Worm (Caenorhabditis elegans) whole organism, late embryonic: ENCODE data around the gene hsp-43.

ENCODE experiments used
- F13H6.1 ChIP-seq: sonication (generic microtip); optimal IDR thresholded peaks from 2 replicates; lab custom pipeline; 2016; ENCODE audit warnings: missing genetic modification characterization, missing compliant biosample characterization
- Y22D7AL.16 ChIP-seq: sonication (generic microtip); optimal IDR thresholded peaks from 2 replicates; lab custom pipeline; 2016; ENCODE audit warnings: missing genetic modification characterization, missing compliant biosample characterization
- ama-1 ChIP-seq: fragments of 150-350 bp; optimal IDR thresholded peaks from 2 replicates; lab custom pipeline; 2014
- ceh-14 ChIP-seq: sonication (generic microtip); optimal IDR thresholded peaks from 2 replicates; lab custom pipeline; 2016; ENCODE audit warnings: missing genotype, missing genetic modification characterization, missing compliant biosample characterization
- ceh-19 ChIP-seq: fragments of 200-800 bp; sonication (Bioruptor generic); optimal IDR thresholded peaks from 2 replicates; lab custom pipeline; 2018; ENCODE audit warnings: mild to moderate bottlenecking, missing genetic modification characterization, missing compliant biosample characterization
- ceh-22 ChIP-seq: sonication (generic microtip); optimal IDR thresholded peaks from 2 replicates; lab custom pipeline; 2017; ENCODE audit warnings: missing biosample characterization, missing genetic modification characterization
- ceh-30 ChIP-seq: fragments of 150-350 bp; optimal IDR thresholded peaks from 2 replicates; lab custom pipeline; 2014; ENCODE audit warnings: missing biosample characterization, missing genetic modification characterization
- ceh-48 ChIP-seq: sonication (generic microtip); optimal IDR thresholded peaks from 2 replicates; lab custom pipeline; 2016; ENCODE audit warnings: missing genetic modification characterization, inconsistent platforms, missing compliant biosample characterization
- ceh-6 ChIP-seq: fragments of 200-800 bp; sonication (Bioruptor generic); optimal IDR thresholded peaks from 2 replicates; lab custom pipeline; 2018; ENCODE audit warnings: mild to moderate bottlenecking, missing genetic modification characterization, missing compliant biosample characterization
- ceh-9 ChIP-seq: sonication (generic microtip); optimal IDR thresholded peaks from 2 replicates; lab custom pipeline; 2016; ENCODE audit warnings: mild to moderate bottlenecking, missing genetic modification characterization, inconsistent platforms, missing compliant biosample characterization
- che-1 ChIP-seq: sonication (generic microtip); optimal IDR thresholded peaks from 2 replicates; lab custom pipeline; 2016; ENCODE audit warnings: mild to moderate bottlenecking, missing genetic modification characterization, missing compliant biosample characterization
- elt-4 ChIP-seq: sonication (generic microtip); optimal IDR thresholded peaks from 2 replicates; lab custom pipeline; 2016; ENCODE audit warnings: missing genetic modification characterization, missing compliant biosample characterization
- ets-4 ChIP-seq: sonication (generic microtip); optimal IDR thresholded peaks from 2 replicates; lab custom pipeline; 2016; ENCODE audit warnings: missing genetic modification characterization, missing compliant biosample characterization
- eyg-1 ChIP-seq: sonication (generic microtip); optimal IDR thresholded peaks from 2 replicates; lab custom pipeline; 2016; ENCODE audit warnings: missing genotype, missing genetic modification characterization, missing compliant biosample characterization
- fax-1 ChIP-seq: sonication (generic microtip); optimal IDR thresholded peaks from 2 replicates; lab custom pipeline; 2016; ENCODE audit warnings: missing genotype, missing genetic modification characterization, missing compliant biosample characterization
- hlh-15 ChIP-seq: sonication (generic microtip); optimal IDR thresholded peaks from 2 replicates; lab custom pipeline; 2016; ENCODE audit warnings: missing genetic modification characterization, missing compliant biosample characterization
- hlh-30 ChIP-seq: sonication (generic microtip); optimal IDR thresholded peaks from 2 replicates; lab custom pipeline; 2017; ENCODE audit warnings: antibody characterized with exemption, missing genetic modification characterization, missing compliant biosample characterization; ENCODE audit not compliant: insufficient read depth
- lim-6 ChIP-seq: sonication (generic microtip); optimal IDR thresholded peaks from 2 replicates; lab custom pipeline; 2016; ENCODE audit warnings: missing genetic modification characterization, missing compliant biosample characterization
- nhr-11 ChIP-seq: fragments of 150-350 bp; optimal IDR thresholded peaks from 2 replicates; lab custom pipeline; 2014; ENCODE audit warnings: missing biosample characterization, missing genetic modification characterization
- nhr-232 ChIP-seq: sonication (generic microtip); optimal IDR thresholded peaks from 2 replicates; lab custom pipeline; 2016; ENCODE audit warnings: missing genetic modification characterization, missing compliant biosample characterization
- npax-4 ChIP-seq: sonication (generic microtip); optimal IDR thresholded peaks from 2 replicates; lab custom pipeline; 2016; ENCODE audit warnings: missing genetic modification characterization, missing compliant biosample characterization
- odd-2 ChIP-seq: sonication (generic microtip); optimal IDR thresholded peaks from 2 replicates; lab custom pipeline; 2017; ENCODE audit warnings: antibody characterized with exemption, mild to moderate bottlenecking, missing genetic modification characterization, missing compliant biosample characterization
- pag-3 ChIP-seq: sonication (generic microtip); optimal IDR thresholded peaks from 2 replicates; lab custom pipeline; 2016; ENCODE audit warnings: missing compliant biosample characterization, missing genetic modification characterization, borderline replicate concordance
- pat-9 ChIP-seq: fragments of 200-800 bp; sonication (Bioruptor generic); optimal IDR thresholded peaks from 2 replicates; lab custom pipeline; 2018; ENCODE audit warnings: mild to moderate bottlenecking, missing genetic modification characterization, moderate library complexity, missing compliant biosample characterization
- pax-1 ChIP-seq: fragments of 150-350 bp; optimal IDR thresholded peaks from 2 replicates; lab custom pipeline; 2014; ENCODE audit warnings: missing biosample characterization, missing genetic modification characterization
- pha-2 ChIP-seq: sonication (generic microtip); optimal IDR thresholded peaks from 2 replicates; lab custom pipeline; 2017; ENCODE audit warnings: mild to moderate bottlenecking, missing genetic modification characterization, missing compliant biosample characterization
- rnt-1 ChIP-seq: sonication (generic microtip); optimal IDR thresholded peaks from 2 replicates; lab custom pipeline; 2016; ENCODE audit warnings: missing genetic modification characterization, missing compliant biosample characterization
- sdc-2 ChIP-seq: sonication (generic microtip); optimal IDR thresholded peaks from 2 replicates; lab custom pipeline; 2016; ENCODE audit warnings: missing genotype, missing genetic modification characterization, missing compliant biosample characterization
- syd-9 ChIP-seq: sonication (generic microtip); optimal IDR thresholded peaks from 2 replicates; lab custom pipeline; 2016; ENCODE audit warnings: mild to moderate bottlenecking, missing genetic modification characterization, moderate library complexity, missing compliant biosample characterization
- tbx-7 ChIP-seq: sonication (generic microtip); optimal IDR thresholded peaks from 2 replicates; lab custom pipeline; 2016; ENCODE audit warnings: missing genotype, missing genetic modification characterization, missing compliant biosample characterization
- ttx-3 ChIP-seq: sonication (generic microtip); optimal IDR thresholded peaks from 2 replicates; lab custom pipeline; 2016; ENCODE audit warnings: missing genetic modification reagents, missing genetic modification characterization, missing compliant biosample characterization
- unc-3 ChIP-seq, 2 experiments: fragments of 200-800 bp in 1 of 2; sonication (Bioruptor generic) in 1 of 2; sonication (generic microtip) in 1 of 2; conservative IDR thresholded peaks in 1 of 2; optimal IDR thresholded peaks in 1 of 2; 2 replicates each; pipeline versions ENCODE4 v1.3.6 to Lab custom; 2016 to 2022; ENCODE audit warnings: missing compliant biosample characterization in 2 of 2, missing genetic modification characterization in 2 of 2, missing genetic modification reagents in 1 of 2
- unc-42 ChIP-seq: sonication (generic microtip); optimal IDR thresholded peaks from 2 replicates; lab custom pipeline; 2016; ENCODE audit warnings: missing genotype, missing genetic modification characterization, missing compliant biosample characterization
- unc-55 ChIP-seq: sonication (generic microtip); optimal IDR thresholded peaks from 2 replicates; lab custom pipeline; 2017; ENCODE audit warnings: missing biosample characterization, missing genetic modification reagents, missing genetic modification characterization

The hsp-43 gene

ce11 chrX:6235443-6235842 is at the start of gene hsp-43:
Gene hsp-43 (minus strand): TSS chrX:6235543.
- no peak for TF ChIP-seq sdc-2 (tag; lab: Kevin White, UChicago)
- TF ChIP-seq pax-1 (tag; lab: Kevin White, UChicago): no peak
- no peak for TF ChIP-seq ceh-9
- no peak for TF ChIP-seq ets-4 (tag; lab: Kevin White, UChicago)
- TF ChIP-seq ceh-30 (tag; lab: Kevin White, UChicago): no peak
- TF ChIP-seq Y22D7AL.16 (tag; lab: Kevin White, UChicago): no peak
- TF ChIP-seq npax-4 (tag; lab: Kevin White, UChicago): no peak
- no peak for TF ChIP-seq elt-4
- no peak for TF ChIP-seq ttx-3 (tag; lab: Kevin White, UChicago)
- no peak for TF ChIP-seq odd-2 (tag; lab: Kevin White, UChicago)
- TF ChIP-seq fax-1 (tag; lab: Kevin White, UChicago): no peak
- TF ChIP-seq F13H6.1 (tag; lab: Kevin White, UChicago): no peak
- TF ChIP-seq rnt-1 (tag; lab: Kevin White, UChicago): no peak
- TF ChIP-seq ceh-19 (GFP tag; lab: Kevin White, UChicago): no peak
- no peak for TF ChIP-seq pha-2 (tag; lab: Kevin White, UChicago)
- TF ChIP-seq nhr-232 (tag; lab: Kevin White, UChicago): no peak
- no peak for TF ChIP-seq eyg-1 (tag; lab: Kevin White, UChicago)
- no peak for TF ChIP-seq ceh-14 (tag; lab: Kevin White, UChicago)
- no peak for TF ChIP-seq unc-3 (GFP tag; conservative IDR thresholded peaks at IDR 0.05; lab: Robert Waterston, UW)
- TF ChIP-seq unc-3 (tag; optimal IDR thresholded peaks at IDR 0.05; lab: Kevin White, UChicago): no peak

- TF ChIP-seq che-1 (tag; lab: Kevin White, UChicago): no peak
Measured at ce11 chrX:6280998-6281397, 45.7 kb upstream of the hsp-43 start.

- no peak for TF ChIP-seq rnt-1 (tag; lab: Kevin White, UChicago)
- TF ChIP-seq hlh-15 (tag; lab: Kevin White, UChicago): no peak
Measured at ce11 chrX:6279625-6280024, 44.3 kb upstream of the hsp-43 start, which contains the start of gene col-166. Gene col-166 (plus strand): TSS chrX:6280016.

ce11 chrX:6278296-6278695 is 43.0 kb upstream of the hsp-43 start:
- no peak for TF ChIP-seq pat-9 (tag; lab: Kevin White, UChicago)
- TF ChIP-seq hlh-30: no peak
- no peak for TF ChIP-seq ceh-9
- TF ChIP-seq lim-6 (tag; lab: Kevin White, UChicago): no peak
- TF ChIP-seq syd-9 (tag; lab: Kevin White, UChicago): no peak

ce11 chrX:6277252-6277651 is 41.9 kb upstream of the hsp-43 start:
- TF ChIP-seq che-1 (tag; lab: Kevin White, UChicago) (no peak), pax-1 (tag; lab: Kevin White, UChicago) (no peak), ceh-48 (tag; lab: Kevin White, UChicago) (no peak), unc-55 (no peak), ceh-6 (no peak), ceh-22 (no peak)

- no peak for TF ChIP-seq ceh-48 (tag; lab: Kevin White, UChicago)
- no peak for TF ChIP-seq che-1 (tag; lab: Kevin White, UChicago)
- TF ChIP-seq unc-42 (tag; lab: Kevin White, UChicago): no peak
- no peak for TF ChIP-seq syd-9 (tag; lab: Kevin White, UChicago)
- no peak for TF ChIP-seq pag-3
- TF ChIP-seq pax-1 (tag; lab: Kevin White, UChicago): no peak
- no peak for TF ChIP-seq nhr-11 (tag; lab: Kevin White, UChicago)
- TF ChIP-seq ama-1 (lab: Kevin White, UChicago): no peak
- TF ChIP-seq hlh-30: no peak
- no peak for TF ChIP-seq tbx-7 (tag; lab: Kevin White, UChicago)
- TF ChIP-seq, all 69 proteins: peak for 0
Measured at ce11 chrX:6276701-6277100, 41.4 kb upstream of the hsp-43 start.
